Fruit fly (Drosophila melanogaster): ENCODE data around the gene CG1738.

Gene CG1738

DNA sequence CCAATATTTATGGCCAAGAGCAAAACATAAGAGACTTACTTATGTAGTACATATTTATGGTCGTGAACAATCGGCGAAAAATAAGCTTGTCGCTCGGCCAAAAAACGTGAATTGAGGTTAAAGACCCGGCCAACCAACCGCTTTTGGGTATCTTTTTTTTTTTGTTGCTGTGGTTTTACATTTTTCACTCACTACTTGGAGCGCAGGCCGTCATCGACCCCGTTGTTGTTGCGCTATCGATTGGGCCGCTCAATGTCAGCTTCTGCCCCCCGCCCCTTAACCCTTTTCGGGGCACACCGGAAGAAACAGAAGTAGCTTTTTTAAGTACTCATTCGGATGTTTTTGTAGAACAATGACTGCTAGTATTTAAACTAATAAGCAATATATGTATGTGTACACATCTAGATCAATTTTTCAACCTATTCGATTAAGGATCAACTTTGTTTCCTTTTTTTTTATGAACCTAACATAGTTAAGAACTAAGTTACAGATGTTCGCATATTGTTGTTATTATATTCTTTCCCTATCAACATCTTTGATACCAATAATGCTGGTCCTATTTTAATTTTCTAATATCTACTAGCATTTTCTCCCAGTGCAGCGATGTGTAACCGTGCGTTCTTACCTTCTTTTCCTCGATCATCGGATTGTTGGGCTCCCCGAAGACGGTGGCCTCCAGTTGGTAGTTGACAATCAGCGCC, 10.7 kb upstream of the CG1738 start:
- TF ChIP-seq br (GFP tag; optimal IDR thresholded peaks at IDR 0.05), result peak; percentile 55
- TF ChIP-seq lola (GFP tag; optimal IDR thresholded peaks at IDR 0.05), result no peak
- peak; percentile 6 for TF ChIP-seq h (GFP tag; optimal IDR thresholded peaks at IDR 0.05)
- TF ChIP-seq fru (GFP tag; optimal IDR thresholded peaks at IDR 0.05), result peak; percentile 85
- peak; percentile 63 for TF ChIP-seq OdsH (GFP tag; optimal IDR thresholded peaks at IDR 0.05)
- no peak for TF ChIP-seq CrebA (GFP tag; optimal IDR thresholded peaks at IDR 0.05; ENCODE audit: borderline replicate concordance)
- TF ChIP-seq CG9705 (GFP tag; optimal IDR thresholded peaks at IDR 0.05), result peak; percentile 14
- TF ChIP-seq CG32264 (GFP tag; optimal IDR thresholded peaks at IDR 0.05), result peak; percentile 41
- peak in 1 of 2 experiments; percentile 85 for TF ChIP-seq foxo (GFP tag; optimal IDR thresholded peaks at IDR 0.05)
- TF ChIP-seq Sp1 (GFP tag; optimal IDR thresholded peaks at IDR 0.05), result peak; percentile 76
- peak; percentile 53 for TF ChIP-seq ey (GFP tag; optimal IDR thresholded peaks at IDR 0.05)
- no peak for TF ChIP-seq N (GFP tag; optimal IDR thresholded peaks at IDR 0.05)
- no peak for TF ChIP-seq dsf (GFP tag; optimal IDR thresholded peaks at IDR 0.05; ENCODE audit: borderline replicate concordance)
- peak; percentile 54 for TF ChIP-seq woc (GFP tag; optimal IDR thresholded peaks at IDR 0.05)
- TF ChIP-seq Dif (GFP tag; optimal IDR thresholded peaks at IDR 0.05; ENCODE audit: partially characterized antibody), result no peak
- no peak for TF ChIP-seq rgr (GFP tag; optimal IDR thresholded peaks at IDR 0.05)
- no peak for TF ChIP-seq tai (GFP tag; optimal IDR thresholded peaks at IDR 0.05)
- peak; percentile 53 for TF ChIP-seq HLH106 (tag; optimal IDR thresholded peaks at IDR 0.05)
- TF ChIP-seq psq (GFP tag; optimal IDR thresholded peaks at IDR 0.05), result peak; percentile 48
- peak; percentile 56 for TF ChIP-seq sv (GFP tag; optimal IDR thresholded peaks at IDR 0.05)

DNA sequence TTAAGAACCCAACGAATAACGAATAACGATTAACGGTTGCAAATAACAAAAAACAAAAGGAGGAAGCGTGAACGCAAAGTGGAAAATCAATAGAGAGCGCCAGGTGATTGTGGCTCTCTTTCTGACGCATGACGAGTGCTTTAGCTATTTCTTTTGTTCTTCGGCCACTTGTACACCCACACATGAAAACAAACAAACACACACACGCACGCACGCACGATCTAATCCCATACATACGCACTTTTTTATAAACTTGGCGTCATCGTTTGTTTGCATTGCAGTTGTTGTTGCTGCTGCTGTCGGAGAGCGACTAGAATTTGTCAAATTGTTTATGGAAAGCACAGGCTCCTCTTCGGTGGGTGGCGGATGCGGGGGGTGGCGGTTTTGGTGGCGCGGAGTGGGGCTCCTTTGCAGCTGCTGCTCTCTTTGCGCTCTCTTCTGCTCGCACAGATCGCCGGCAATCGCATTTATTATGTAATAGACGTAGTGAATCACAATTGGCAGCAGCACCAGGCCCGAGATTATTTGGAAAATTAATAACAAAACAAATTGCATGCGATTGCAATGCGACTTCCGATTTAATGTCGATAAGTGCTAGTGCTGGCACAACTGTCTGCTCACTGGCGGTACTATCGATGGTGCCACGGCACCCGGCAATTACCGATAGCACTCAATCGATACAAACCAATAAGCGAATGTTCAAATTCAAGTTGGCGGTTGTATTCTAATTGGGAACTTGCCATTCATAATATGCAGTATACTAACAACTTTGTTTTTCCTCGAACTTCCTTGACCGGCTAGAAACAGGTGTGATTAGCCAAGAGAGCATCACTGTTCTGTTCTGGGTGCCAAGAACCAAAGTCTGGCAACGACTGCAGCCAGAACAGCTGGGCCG, 9.6 kb upstream of the CG1738 start:
- TF ChIP-seq Rel (GFP tag; optimal IDR thresholded peaks at IDR 0.05) (no peak), Rel (tag; optimal IDR thresholded peaks at IDR 0.05) (peak; percentile 4), N (GFP tag; optimal IDR thresholded peaks at IDR 0.05) (no peak), jim (GFP tag; optimal IDR thresholded peaks at IDR 0.05) (no peak), sv (GFP tag; optimal IDR thresholded peaks at IDR 0.05) (no peak), foxo (GFP tag; optimal IDR thresholded peaks at IDR 0.05) (peak in 1 of 2 experiments; percentile 65), fru (GFP tag; optimal IDR thresholded peaks at IDR 0.05) (peak; percentile 38), CG9705 (GFP tag; optimal IDR thresholded peaks at IDR 0.05) (no peak), dsf (GFP tag; optimal IDR thresholded peaks at IDR 0.05; ENCODE audit: borderline replicate concordance) (no peak), h (GFP tag; optimal IDR thresholded peaks at IDR 0.05) (peak; percentile 78), OdsH (GFP tag; optimal IDR thresholded peaks at IDR 0.05) (peak; percentile 9), ey (GFP tag; optimal IDR thresholded peaks at IDR 0.05) (peak; percentile 50), CG32264 (GFP tag; optimal IDR thresholded peaks at IDR 0.05) (no peak), sage (GFP tag; optimal IDR thresholded peaks at IDR 0.05) (no peak), dl (GFP tag; optimal IDR thresholded peaks at IDR 0.05; ENCODE audit: insufficient read depth in 1 of 2, partially characterized antibody in 2 of 2) (no peak), HLH106 (tag; optimal IDR thresholded peaks at IDR 0.05) (peak; percentile 53), Myc (optimal IDR thresholded peaks at IDR 0.05) (peak; percentile 91), GATAd (GFP tag; optimal IDR thresholded peaks at IDR 0.05) (peak; percentile 20), psq (GFP tag; optimal IDR thresholded peaks at IDR 0.05) (peak; percentile 95), woc (GFP tag; optimal IDR thresholded peaks at IDR 0.05) (peak; percentile 74), rgr (GFP tag; optimal IDR thresholded peaks at IDR 0.05) (peak; percentile 52), Sp1 (GFP tag; optimal IDR thresholded peaks at IDR 0.05) (peak; percentile 3), Hr83 (GFP tag; optimal IDR thresholded peaks at IDR 0.05; ENCODE audit: poor library complexity, severe bottlenecking) (peak; percentile 22), br (GFP tag; optimal IDR thresholded peaks at IDR 0.05) (peak; percentile 20), Hnf4 (GFP tag; optimal IDR thresholded peaks at IDR 0.05) (no peak), lola (GFP tag; optimal IDR thresholded peaks at IDR 0.05) (no peak), Dif (GFP tag; optimal IDR thresholded peaks at IDR 0.05; ENCODE audit: partially characterized antibody) (no peak), Jra (GFP tag; optimal IDR thresholded peaks at IDR 0.05) (peak; percentile 52), pan (optimal IDR thresholded peaks at IDR 0.05) (no peak)

DNA sequence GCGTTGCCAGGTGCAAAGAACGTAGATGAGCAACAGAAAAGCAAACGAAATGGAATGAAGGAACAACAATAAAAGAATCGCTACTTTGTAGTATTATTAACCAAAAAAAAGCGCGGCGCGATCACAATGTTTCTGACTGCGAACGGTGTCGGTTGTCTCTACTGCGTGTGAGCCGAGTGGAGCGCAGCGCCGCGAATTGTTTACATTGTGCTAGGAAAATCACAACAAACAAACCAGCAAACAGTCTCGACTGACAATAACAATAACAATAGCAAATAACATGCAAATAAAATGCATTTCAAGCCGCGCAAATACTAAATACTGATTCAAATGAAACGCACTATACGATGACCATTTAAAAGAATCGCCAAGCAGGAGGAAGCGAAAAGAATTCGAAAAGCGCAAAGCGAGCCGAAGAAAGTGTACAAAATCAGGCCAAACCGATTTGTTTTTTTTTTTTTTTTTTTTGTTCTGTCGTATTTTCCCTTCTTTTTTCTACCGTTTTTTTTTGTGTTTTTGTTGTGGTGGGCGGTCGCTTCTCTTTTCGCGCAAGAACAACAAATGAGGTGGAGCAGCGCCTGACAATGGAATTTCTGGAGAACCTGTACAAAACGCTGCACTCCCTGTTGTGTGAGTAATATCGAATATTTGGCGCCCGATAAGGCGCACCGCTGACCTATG, 8.8 kb upstream of the CG1738 start, which contains the start of the genes CG34348 and Kap3:
Gene CG34348 (plus strand): TSS at position 6 of the 681 bp plus-strand sequence.
Gene Kap3 (minus strand): TSS at position 217 of the 681 bp plus-strand sequence.
- TF ChIP-seq Hr78 (GFP tag; optimal IDR thresholded peaks at IDR 0.05), result no peak
- peak; percentile 9 for TF ChIP-seq Dif (GFP tag; optimal IDR thresholded peaks at IDR 0.05; ENCODE audit: partially characterized antibody)
- peak; percentile 75 for TF ChIP-seq psq (GFP tag; optimal IDR thresholded peaks at IDR 0.05)
- TF ChIP-seq Abd-B (GFP tag; optimal IDR thresholded peaks at IDR 0.05), result no peak
- TF ChIP-seq HLH106 (tag; optimal IDR thresholded peaks at IDR 0.05), result no peak
- TF ChIP-seq dl (GFP tag; optimal IDR thresholded peaks at IDR 0.05; ENCODE audit: insufficient read depth in 1 of 2, partially characterized antibody in 2 of 2), result no peak
- TF ChIP-seq Hr83 (GFP tag; optimal IDR thresholded peaks at IDR 0.05; ENCODE audit: poor library complexity, severe bottlenecking), result no peak
- peak; percentile 15 for TF ChIP-seq h (GFP tag; optimal IDR thresholded peaks at IDR 0.05)
- no peak for TF ChIP-seq dsf (GFP tag; optimal IDR thresholded peaks at IDR 0.05; ENCODE audit: borderline replicate concordance)
- TF ChIP-seq woc (GFP tag; optimal IDR thresholded peaks at IDR 0.05), result peak; percentile 29
- no peak for TF ChIP-seq foxo (GFP tag; optimal IDR thresholded peaks at IDR 0.05)
